Fruit fly (Drosophila melanogaster): ENCODE measurements around the gene CG3703.

The CG3703 gene

dm6 chrX:953807-954206, 8.2 kb upstream of the CG3703 start:
- TF ChIP-seq foxo (GFP tag; optimal IDR thresholded peaks at IDR 0.05) (peak in 1 of 2 experiments; percentile 26), h (GFP tag; optimal IDR thresholded peaks at IDR 0.05) (peak; percentile 8), tai (GFP tag; optimal IDR thresholded peaks at IDR 0.05) (no peak), rgr (GFP tag; optimal IDR thresholded peaks at IDR 0.05) (peak; percentile 13), OdsH (GFP tag; optimal IDR thresholded peaks at IDR 0.05) (no peak), Abd-B (GFP tag; optimal IDR thresholded peaks at IDR 0.05) (no peak)

DNA sequence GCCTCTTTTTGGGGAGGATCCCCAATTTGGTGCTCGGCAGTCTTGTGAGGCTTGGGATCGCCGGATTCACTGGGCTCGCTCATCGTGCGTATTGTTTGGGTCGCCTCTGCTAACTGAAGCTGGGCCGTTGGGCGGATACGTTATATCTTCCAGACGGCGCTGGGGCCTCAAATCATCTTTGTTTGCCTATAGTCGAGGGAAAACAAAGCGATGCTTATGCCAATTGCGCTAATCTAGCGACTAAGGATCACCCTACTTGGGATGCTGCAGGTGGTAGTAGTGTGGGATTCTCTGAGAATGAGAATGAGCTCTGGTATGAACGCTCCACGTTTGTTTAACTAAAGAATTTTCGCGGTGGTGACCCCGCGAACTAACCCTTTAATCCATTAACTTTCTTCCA, 6.2 kb upstream of the CG3703 start, which contains the start of gene CG3690:
Gene CG3690 (minus strand): TSS at position 101 of the 400 bp plus-strand sequence.
- TF ChIP-seq CrebA (GFP tag; optimal IDR thresholded peaks at IDR 0.05; ENCODE audit: borderline replicate concordance), result no peak
- no peak for TF ChIP-seq Hr83 (GFP tag; optimal IDR thresholded peaks at IDR 0.05; ENCODE audit: poor library complexity, severe bottlenecking)
- no peak for TF ChIP-seq dsf (GFP tag; optimal IDR thresholded peaks at IDR 0.05; ENCODE audit: borderline replicate concordance)
- TF ChIP-seq tai (GFP tag; optimal IDR thresholded peaks at IDR 0.05), result no peak
- TF ChIP-seq sv (GFP tag; optimal IDR thresholded peaks at IDR 0.05), result no peak
- TF ChIP-seq Hnf4 (GFP tag; optimal IDR thresholded peaks at IDR 0.05), result no peak
- no peak for TF ChIP-seq ey (GFP tag; optimal IDR thresholded peaks at IDR 0.05)
- no peak for TF ChIP-seq Abd-B (GFP tag; optimal IDR thresholded peaks at IDR 0.05)
- TF ChIP-seq jim (GFP tag; optimal IDR thresholded peaks at IDR 0.05), result no peak
- TF ChIP-seq h (GFP tag; optimal IDR thresholded peaks at IDR 0.05), result no peak

- TF ChIP-seq rgr (GFP tag; optimal IDR thresholded peaks at IDR 0.05) (no peak), foxo (GFP tag; optimal IDR thresholded peaks at IDR 0.05) (peak in 1 of 2 experiments; percentile 18), Vsx2 (GFP tag; optimal IDR thresholded peaks at IDR 0.05; ENCODE audit: partially characterized antibody) (no peak), sage (GFP tag; optimal IDR thresholded peaks at IDR 0.05) (no peak), h (GFP tag; optimal IDR thresholded peaks at IDR 0.05) (peak; percentile 9), lola (GFP tag; optimal IDR thresholded peaks at IDR 0.05) (no peak), Mio (GFP tag; optimal IDR thresholded peaks at IDR 0.05) (no peak)
These were observed 2.6 kb upstream of the CG3703 start for dm6 chrX:948285-948556.

- TF ChIP-seq woc (GFP tag; optimal IDR thresholded peaks at IDR 0.05), result no peak
- TF ChIP-seq br (GFP tag; optimal IDR thresholded peaks at IDR 0.05), result peak; percentile 57
- peak; percentile 53 for TF ChIP-seq OdsH (GFP tag; optimal IDR thresholded peaks at IDR 0.05)
- no peak for TF ChIP-seq CrebA (GFP tag; optimal IDR thresholded peaks at IDR 0.05; ENCODE audit: borderline replicate concordance)
- TF ChIP-seq Jra (GFP tag; optimal IDR thresholded peaks at IDR 0.05), result no peak
- TF ChIP-seq foxo (GFP tag; optimal IDR thresholded peaks at IDR 0.05), result peak in 1 of 2 experiments; percentile 58
- TF ChIP-seq Mio (GFP tag; optimal IDR thresholded peaks at IDR 0.05), result no peak
- TF ChIP-seq dl (GFP tag; optimal IDR thresholded peaks at IDR 0.05; ENCODE audit: insufficient read depth in 1 of 2, partially characterized antibody in 2 of 2), result no peak
- TF ChIP-seq Hr83 (GFP tag; optimal IDR thresholded peaks at IDR 0.05; ENCODE audit: poor library complexity, severe bottlenecking), result no peak
- no peak for TF ChIP-seq lola (GFP tag; optimal IDR thresholded peaks at IDR 0.05)
- TF ChIP-seq Myc (optimal IDR thresholded peaks at IDR 0.05), result no peak
- TF ChIP-seq jim (GFP tag; optimal IDR thresholded peaks at IDR 0.05), result no peak
- no peak for TF ChIP-seq Vsx2 (GFP tag; optimal IDR thresholded peaks at IDR 0.05; ENCODE audit: partially characterized antibody)
- peak; percentile 40 for TF ChIP-seq ey (GFP tag; optimal IDR thresholded peaks at IDR 0.05)
- TF ChIP-seq h (GFP tag; optimal IDR thresholded peaks at IDR 0.05), result peak; percentile 27
- no peak for TF ChIP-seq GATAd (GFP tag; optimal IDR thresholded peaks at IDR 0.05)
- TF ChIP-seq Hr78 (GFP tag; optimal IDR thresholded peaks at IDR 0.05), result no peak
- TF ChIP-seq CG32264 (GFP tag; optimal IDR thresholded peaks at IDR 0.05), result no peak
- TF ChIP-seq HLH106 (tag; optimal IDR thresholded peaks at IDR 0.05), result peak; percentile 57
- no peak for TF ChIP-seq CG9705 (GFP tag; optimal IDR thresholded peaks at IDR 0.05)
- no peak for TF ChIP-seq pan (optimal IDR thresholded peaks at IDR 0.05)
- peak; percentile 61 for TF ChIP-seq fru (GFP tag; optimal IDR thresholded peaks at IDR 0.05)
- TF ChIP-seq brk (GFP tag; optimal IDR thresholded peaks at IDR 0.05), result no peak
- TF ChIP-seq Sp1 (GFP tag; optimal IDR thresholded peaks at IDR 0.05), result peak; percentile 53
- peak; percentile 44 for TF ChIP-seq psq (GFP tag; optimal IDR thresholded peaks at IDR 0.05)
- TF ChIP-seq Dfd (GFP tag; optimal IDR thresholded peaks at IDR 0.05), result no peak
- no peak for TF ChIP-seq Dif (GFP tag; optimal IDR thresholded peaks at IDR 0.05; ENCODE audit: partially characterized antibody)
- no peak for TF ChIP-seq Abd-B (GFP tag; optimal IDR thresholded peaks at IDR 0.05)
- TF ChIP-seq rgr (GFP tag; optimal IDR thresholded peaks at IDR 0.05), result peak; percentile 43
- no peak for TF ChIP-seq Rel (GFP tag; optimal IDR thresholded peaks at IDR 0.05)
- no peak for TF ChIP-seq Rel (tag; optimal IDR thresholded peaks at IDR 0.05)
- TF ChIP-seq N (GFP tag; optimal IDR thresholded peaks at IDR 0.05), result no peak
- TF ChIP-seq sv (GFP tag; optimal IDR thresholded peaks at IDR 0.05), result peak; percentile 21
- no peak for TF ChIP-seq usp (GFP tag; optimal IDR thresholded peaks at IDR 0.05)
- peak; percentile 55 for TF ChIP-seq dmrt93B (GFP tag; optimal IDR thresholded peaks at IDR 0.05)
- TF ChIP-seq tai (GFP tag; optimal IDR thresholded peaks at IDR 0.05), result no peak
- TF ChIP-seq Hnf4 (GFP tag; optimal IDR thresholded peaks at IDR 0.05), result no peak
- TF ChIP-seq dsf (GFP tag; optimal IDR thresholded peaks at IDR 0.05; ENCODE audit: borderline replicate concordance), result no peak
- no peak for TF ChIP-seq sage (GFP tag; optimal IDR thresholded peaks at IDR 0.05)
These were observed 2.1 kb upstream of the CG3703 start, which contains the start of gene CG3699 for dm6 chrX:947450-948284. Gene CG3699 (minus strand): TSS chrX:947500.

Measured in whole organism, wandering third instar larva.